Worm (Caenorhabditis elegans): ENCODE measurements around the gene ZK381.8.

The ZK381.8 gene

ce11 chrIV:6964508-6964907 lies 5.7 kb downstream of the ZK381.8 start, which contains the start of gene B0478.3:
Gene B0478.3 (minus strand): TSS chrIV:6964608.
- no peak for TF ChIP-seq dpl-1 (GFP tag; optimal IDR thresholded peaks at IDR 0.05)
- TF ChIP-seq nhr-179 (tag; optimal IDR thresholded peaks at IDR 0.05), result no peak
- TF ChIP-seq chd-7 (tag; optimal IDR thresholded peaks at IDR 0.05), result no peak
- TF ChIP-seq efl-1 (GFP tag; optimal IDR thresholded peaks at IDR 0.05), result no peak
- no peak for TF ChIP-seq ceh-100 (GFP tag; IDR thresholded peaks at IDR 0.05)
- no peak for TF ChIP-seq snpc-1.1 (tag; optimal IDR thresholded peaks at IDR 0.05; ENCODE audit: insufficient read depth)
- no peak for TF ChIP-seq F37B4.10 (GFP tag; IDR thresholded peaks at IDR 0.05)
- no peak for TF ChIP-seq mxl-1 (tag; optimal IDR thresholded peaks at IDR 0.05)
- no peak for TF ChIP-seq Y53F4B.3 (GFP tag; IDR thresholded peaks at IDR 0.05)
- no peak for TF ChIP-seq ztf-25 (GFP tag; IDR thresholded peaks at IDR 0.05)
- no peak for TF ChIP-seq ceh-58 (GFP tag; IDR thresholded peaks at IDR 0.05)
- TF ChIP-seq dox-1 (GFP tag; IDR thresholded peaks at IDR 0.05), result no peak
- no peak for TF ChIP-seq ztf-28 (GFP tag; IDR thresholded peaks at IDR 0.05)
- TF ChIP-seq B0019.2 (GFP tag; conservative IDR thresholded peaks at IDR 0.05), result no peak
- no peak for TF ChIP-seq bed-1 (GFP tag; IDR thresholded peaks at IDR 0.05)
- no peak for TF ChIP-seq lin-35 (GFP tag; optimal IDR thresholded peaks at IDR 0.05)

ce11 chrIV:6959483-6959882 lies 10.7 kb downstream of the ZK381.8 start:
- TF ChIP-seq aptf-2 (GFP tag; conservative IDR thresholded peaks at IDR 0.05), result no peak
- TF ChIP-seq lir-1 (GFP tag; conservative IDR thresholded peaks at IDR 0.05), result no peak
- TF ChIP-seq F55B11.4 (tag; optimal IDR thresholded peaks at IDR 0.05; ENCODE audit: borderline replicate concordance, insufficient read depth), result no peak
- TF ChIP-seq nhr-27 (tag; optimal IDR thresholded peaks at IDR 0.05), result no peak
- TF ChIP-seq T07F8.4 (tag; optimal IDR thresholded peaks at IDR 0.05), result no peak
- no peak for TF ChIP-seq dpff-1 (tag; optimal IDR thresholded peaks at IDR 0.05)
- TF ChIP-seq unc-130 (GFP tag; optimal IDR thresholded peaks at IDR 0.05), result no peak
- TF ChIP-seq F57A8.1 (GFP tag; optimal IDR thresholded peaks at IDR 0.05), result no peak
- no peak for TF ChIP-seq zfh-2 (GFP tag; conservative IDR thresholded peaks at IDR 0.05)
- TF ChIP-seq chd-7 (tag; optimal IDR thresholded peaks at IDR 0.05), result no peak
- TF ChIP-seq ceh-100 (GFP tag; IDR thresholded peaks at IDR 0.05), result no peak
- no peak for TF ChIP-seq Y56A3A.18 (GFP tag; IDR thresholded peaks at IDR 0.05)
- TF ChIP-seq madf-6 (GFP tag; IDR thresholded peaks at IDR 0.05), result no peak
- TF ChIP-seq let-607 (tag; optimal IDR thresholded peaks at IDR 0.05), result no peak
- no peak for TF ChIP-seq hlh-26 (GFP tag; conservative IDR thresholded peaks at IDR 0.05)
- TF ChIP-seq B0019.2 (GFP tag; conservative IDR thresholded peaks at IDR 0.05), result no peak
- no peak for TF ChIP-seq xnd-1 (tag; optimal IDR thresholded peaks at IDR 0.05)
- no peak for TF ChIP-seq hrde-1 (tag; optimal IDR thresholded peaks at IDR 0.05; ENCODE audit: borderline replicate concordance)
- no peak for TF ChIP-seq ccch-3 (GFP tag; optimal IDR thresholded peaks at IDR 0.05)
- no peak for TF ChIP-seq him-1 (tag; optimal IDR thresholded peaks at IDR 0.05)

- TF ChIP-seq lin-35 (GFP tag; optimal IDR thresholded peaks at IDR 0.05) (peak in 1 of 3 experiments; percentile 58), madf-8 (GFP tag; conservative IDR thresholded peaks at IDR 0.05) (no peak), gei-17 (GFP tag; optimal IDR thresholded peaks at IDR 0.05) (no peak), nfya-2 (GFP tag; IDR thresholded peaks at IDR 0.05) (no peak)
Measured at ce11 chrIV:6958696-6959095, 11.5 kb downstream of the ZK381.8 start.

All from whole organism, young adult.